Fruit fly (Drosophila melanogaster) whole organism, prepupa: ENCODE data around the gene Osbp.

Source experiments
- CG31627 ChIP-seq: fragments of 200-800 bp; sonication (Bioruptor generic); optimal IDR thresholded peaks from 3 replicates; lab custom pipeline; 2016; ENCODE audit warnings: missing biosample characterization, missing genetic modification characterization
- CG32006 ChIP-seq: fragments of 200-800 bp; sonication (Bioruptor generic); optimal IDR thresholded peaks from 3 replicates; lab custom pipeline; 2017; ENCODE audit warnings: missing biosample characterization, mild to moderate bottlenecking, missing genetic modification characterization
- CG9139 ChIP-seq: fragments of 200-800 bp; sonication (Bioruptor generic); optimal IDR thresholded peaks from 3 replicates; lab custom pipeline; 2017; ENCODE audit warnings: missing biosample characterization, mild to moderate bottlenecking, missing genetic modification characterization
- Eip78C ChIP-seq: fragments of 200-800 bp; sonication (Bioruptor generic); peaks from one replicate; lab custom pipeline; 2016; ENCODE audit warnings: missing biosample characterization, missing genetic modification characterization
- Hr4 ChIP-seq: fragments of 200-800 bp; sonication (Bioruptor generic); optimal IDR thresholded peaks from 3 replicates; lab custom pipeline; 2016; ENCODE audit warnings: missing biosample characterization, missing genetic modification characterization
- Sox14 ChIP-seq: fragments of 200-800 bp; sonication (Bioruptor generic); optimal IDR thresholded peaks from 3 replicates; lab custom pipeline; 2016; ENCODE audit warnings: missing biosample characterization, missing genetic modification characterization
- achi ChIP-seq: fragments of 200-800 bp; sonication (Bioruptor generic); optimal IDR thresholded peaks from 3 replicates; lab custom pipeline; 2016; ENCODE audit warnings: missing biosample characterization, missing genetic modification characterization

DNA sequence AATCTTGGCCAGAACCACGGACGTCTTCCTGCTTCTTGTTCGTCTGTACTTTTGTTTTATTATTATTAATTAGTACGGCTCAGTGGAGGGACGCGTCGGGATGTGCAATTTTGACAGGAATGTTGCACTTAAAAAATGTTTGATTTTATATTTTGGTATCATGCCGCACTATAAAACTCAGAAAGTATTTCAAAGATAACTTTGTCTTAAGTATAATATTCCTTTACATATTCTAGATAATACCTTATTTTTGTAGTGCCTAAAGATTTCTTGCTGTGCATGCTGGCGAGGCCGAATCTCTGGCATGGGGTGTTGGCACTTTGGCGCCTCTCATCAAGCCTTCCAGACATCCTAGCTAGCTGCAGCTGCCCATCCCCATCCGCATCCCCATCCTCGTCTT is 15.1 kb upstream of the Osbp start:
- peak; percentile 75 for TF ChIP-seq Eip78C (GFP tag; lab: Kevin White, UChicago)
- no peak for TF ChIP-seq Hr4 (GFP tag; lab: Kevin White, UChicago)
- TF ChIP-seq CG31627 (GFP tag; lab: Kevin White, UChicago), result no peak
- TF ChIP-seq CG32006 (GFP tag; lab: Kevin White, UChicago), result no peak
- no peak for TF ChIP-seq CG9139 (GFP tag; lab: Kevin White, UChicago)
- peak; percentile 15 for TF ChIP-seq achi (GFP tag; lab: Kevin White, UChicago)
- peak; percentile 9 for TF ChIP-seq Sox14 (GFP tag; lab: Kevin White, UChicago)
